Worm (Caenorhabditis elegans) whole organism, midembryonic: ENCODE data around the gene rec-8.

ENCODE experiments used
- T22C8.4 ChIP-seq: fragments of 200-800 bp; sonication (Bioruptor generic); IDR thresholded peaks from 2 replicates; pipeline ENCODE4 v1.3.6; 2022; ENCODE audit warnings: missing genetic modification characterization, missing compliant biosample characterization
- cog-1 ChIP-seq: sonication (generic microtip); optimal IDR thresholded peaks from 2 replicates; lab custom pipeline; 2016; ENCODE audit warnings: missing genetic modification characterization, missing compliant biosample characterization
- flt-1 ChIP-seq: fragments of 200-800 bp; sonication (Bioruptor generic); IDR thresholded peaks from 2 replicates; pipeline ENCODE4 v1.3.6; 2022; ENCODE audit warnings: missing genetic modification characterization, missing compliant biosample characterization
- klf-2 ChIP-seq: fragments of 200-800 bp; sonication (Bioruptor generic); conservative IDR thresholded peaks from 2 replicates; pipeline ENCODE4 v1.3.6; 2022; ENCODE audit warnings: missing genetic modification reagents, missing genetic modification characterization, missing compliant biosample characterization
- med-1 ChIP-seq: sonication (generic microtip); optimal IDR thresholded peaks from 2 replicates; lab custom pipeline; 2017; ENCODE audit warnings: missing genetic modification characterization, mild to moderate bottlenecking, missing compliant biosample characterization, antibody characterized with exemption, missing genetic modification reagents; ENCODE audit not compliant: insufficient read depth
- ref-1 ChIP-seq: fragments of 200-800 bp; sonication (Bioruptor generic); conservative IDR thresholded peaks from 2 replicates; pipeline ENCODE4 v1.3.6; 2022; ENCODE audit warnings: missing genetic modification reagents, missing genetic modification characterization, missing compliant biosample characterization
- tab-1 ChIP-seq: fragments of 200-800 bp; sonication (Bioruptor generic); IDR thresholded peaks from 2 replicates; pipeline ENCODE4 v1.3.6; 2022; ENCODE audit warnings: missing genetic modification characterization, missing compliant biosample characterization
- ztf-23 ChIP-seq: fragments of 200-800 bp; sonication (Bioruptor generic); IDR thresholded peaks from 2 replicates; pipeline ENCODE4 v1.3.6; 2022; ENCODE audit warnings: missing genetic modification reagents, missing genetic modification characterization, missing compliant biosample characterization
- ztf-29 ChIP-seq: fragments of 200-800 bp; sonication (Bioruptor generic); IDR thresholded peaks from 2 replicates; pipeline ENCODE4 v1.3.6; 2022; ENCODE audit warnings: missing genetic modification reagents, missing genetic modification characterization, missing compliant biosample characterization

Gene rec-8

DNA sequence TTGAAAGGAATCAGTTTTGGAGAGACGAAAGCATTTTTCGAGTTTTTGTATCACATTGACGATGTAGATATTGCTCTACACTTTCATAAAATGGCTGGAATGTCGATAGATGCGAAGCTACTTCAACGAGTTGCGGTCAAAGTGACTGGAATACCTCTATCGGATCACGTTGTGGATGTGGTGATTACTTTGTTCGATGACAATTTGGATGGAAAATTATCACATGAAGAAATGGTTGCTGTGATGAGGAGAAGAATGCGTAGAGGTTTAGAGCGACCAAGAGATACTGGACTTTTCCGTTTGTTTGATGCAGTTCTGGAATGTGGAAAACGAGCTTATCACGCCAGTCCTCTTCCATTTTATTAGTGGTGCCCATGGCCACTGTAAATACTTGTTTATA lies 53.3 kb downstream of the rec-8 start:
- no peak for TF ChIP-seq med-1 (GFP tag; lab: Kevin White, UChicago)
- TF ChIP-seq flt-1 (GFP tag; lab: Robert Waterston, UW): no peak
- no peak for TF ChIP-seq cog-1
- TF ChIP-seq ref-1 (GFP tag; lab: Robert Waterston, UW): no peak
- TF ChIP-seq T22C8.4 (GFP tag; lab: Robert Waterston, UW): no peak
- no peak for TF ChIP-seq ztf-23 (GFP tag; lab: Robert Waterston, UW)
- TF ChIP-seq ztf-29 (GFP tag; lab: Robert Waterston, UW): no peak
- TF ChIP-seq klf-2: no peak
- TF ChIP-seq tab-1 (GFP tag; lab: Robert Waterston, UW): no peak
